Fruit fly (Drosophila melanogaster): ENCODE data around the gene CG13946.

CG13946 gene

dm6 chr2L:789966-790365 is 13.6 kb downstream of the CG13946 start (continued):
- TF ChIP-seq CG18764 (GFP tag; optimal IDR thresholded peaks at IDR 0.05): no peak
- no peak for TF ChIP-seq aop (GFP tag; IDR thresholded peaks at IDR 0.05)
- TF ChIP-seq CG2712 (tag; optimal IDR thresholded peaks at IDR 0.05): no peak
- TF ChIP-seq mirr (GFP tag; optimal IDR thresholded peaks at IDR 0.05): peak; percentile 75
- no peak for TF ChIP-seq Taf1 (GFP tag; IDR thresholded peaks at IDR 0.05)
- 0 out of 3 replicates have a peak, but pooled peaks have one; percentile 4 for TF ChIP-seq otp (GFP tag; IDR thresholded peaks at IDR 0.05)
- TF ChIP-seq Adf1 (GFP tag; IDR thresholded peaks at IDR 0.05): peak; percentile 30; the same call in 1 of the 2 replicates
- TF ChIP-seq CG10543 (GFP tag; optimal IDR thresholded peaks at IDR 0.05): peak; percentile 38
- TF ChIP-seq CG15514 (GFP tag; optimal IDR thresholded peaks at IDR 0.05): peak; percentile 5
- no peak for TF ChIP-seq zen2 (GFP tag; IDR thresholded peaks at IDR 0.05; ENCODE audit: partially characterized antibody)
- TF ChIP-seq her (GFP tag; optimal IDR thresholded peaks at IDR 0.05): no peak
- TF ChIP-seq sob (GFP tag; IDR thresholded peaks at IDR 0.05): peak; percentile 41; the same call in 1 of the 2 replicates
- TF ChIP-seq Hand (GFP tag; optimal IDR thresholded peaks at IDR 0.05): no peak
- no peak for TF ChIP-seq Sox100B (GFP tag; optimal IDR thresholded peaks at IDR 0.05)
- TF ChIP-seq Hr78 (GFP tag; optimal IDR thresholded peaks at IDR 0.05): peak in 1 of 2 experiments; percentile 49

dm6 chr2L:790698-791097 is 14.4 kb downstream of the CG13946 start, which contains the start of gene Pkg21D:
TSS of gene Pkg21D (minus strand) at chr2L:790798.
- no peak for TF ChIP-seq CG10366 (GFP tag; IDR thresholded peaks at IDR 0.05)
- TF ChIP-seq Jarid2 (GFP tag; optimal IDR thresholded peaks at IDR 0.05): no peak
- peak in 1 of 2 experiments; percentile 23 for TF ChIP-seq Trl (optimal IDR thresholded peaks at IDR 0.05)
- no peak for TF ChIP-seq Trl (GFP tag; optimal IDR thresholded peaks at IDR 0.05)
- no peak for TF ChIP-seq sc (optimal IDR thresholded peaks at IDR 0.05)
- TF ChIP-seq sc (GFP tag; optimal IDR thresholded peaks at IDR 0.05): no peak
- TF ChIP-seq CG3163 (GFP tag; optimal IDR thresholded peaks at IDR 0.05): peak; percentile 56

- TF ChIP-seq wor (GFP tag; IDR thresholded peaks at IDR 0.05) (no peak), CG10267 (tag; optimal IDR thresholded peaks at IDR 0.05) (peak; percentile 4), CG1603 (tag; optimal IDR thresholded peaks at IDR 0.05) (peak; percentile 7), gfzf (GFP tag; optimal IDR thresholded peaks at IDR 0.05) (peak; percentile 49), pzg (GFP tag; optimal IDR thresholded peaks at IDR 0.05) (peak; percentile 19), Dp (GFP tag; optimal IDR thresholded peaks at IDR 0.05) (peak; percentile 22), vvl (GFP tag; IDR thresholded peaks at IDR 0.05) (peak; percentile 38; the same call in 1 of the 2 replicates), Med (GFP tag) (peak; percentile 35), wek (GFP tag; optimal IDR thresholded peaks at IDR 0.05) (peak; percentile 86), bbx (GFP tag; IDR thresholded peaks at IDR 0.05; ENCODE audit: partially characterized antibody) (no peak), CG14710 (tag; optimal IDR thresholded peaks at IDR 0.05) (peak; percentile 9), lmd (GFP tag; IDR thresholded peaks at IDR 0.05) (no peak), bowl (GFP tag; IDR thresholded peaks at IDR 0.05) (no peak), gcm2 (GFP tag; optimal IDR thresholded peaks at IDR 0.05) (no peak), grn (GFP tag; optimal IDR thresholded peaks at IDR 0.05) (peak; percentile 28), stwl (tag; optimal IDR thresholded peaks at IDR 0.05) (peak; percentile 35), CG4282 (GFP tag; optimal IDR thresholded peaks at IDR 0.05) (no peak), zfh2 (GFP tag; optimal IDR thresholded peaks at IDR 0.05) (no peak)
Observed at dm6 chr2L:810277-810676, 33.9 kb downstream of the CG13946 start, which contains the start of gene Nnf1b. TSS of gene Nnf1b (plus strand) at chr2L:810577.

Data from whole organism, embryonic.